Fruit fly (Drosophila melanogaster) whole organism, embryonic: Measurements from ENCODE around the gene Obp73a.

ENCODE experiments used
- Atf3 ChIP-seq: fragments of 200-800 bp; sonication (Bioruptor generic); optimal IDR thresholded peaks from 3 replicates; lab custom pipeline; 2016; ENCODE audit warnings: missing biosample characterization, missing genetic modification characterization
- C15 ChIP-seq: fragments of 200-800 bp; sonication (Bioruptor generic); IDR thresholded peaks from 3 replicates; pipeline ENCODE4 v1.3.6; 2022; ENCODE audit warnings: missing biosample characterization, missing genetic modification characterization
- CG11085 ChIP-seq: fragments of 200-800 bp; sonication (Bioruptor generic); IDR thresholded peaks from 2 replicates; pipeline ENCODE4 v1.3.6; 2022; ENCODE audit warnings: missing biosample characterization, missing genetic modification characterization
- CG11398 ChIP-seq: fragments of 200-800 bp; sonication (Bioruptor generic); optimal IDR thresholded peaks from 2 replicates; lab custom pipeline; 2016; ENCODE audit warnings: missing biosample characterization, missing genetic modification characterization
- CG11456 ChIP-seq: fragments of 200-800 bp; sonication (Bioruptor generic); IDR thresholded peaks from 3 replicates; pipeline ENCODE4 v1.3.6; 2022; ENCODE audit warnings: missing biosample characterization, missing genetic modification characterization
- CG11695 ChIP-seq: fragments of 200-800 bp; sonication (Bioruptor generic); IDR thresholded peaks from 3 replicates; pipeline ENCODE4 v1.3.6; 2022; ENCODE audit warnings: missing biosample characterization, missing genetic modification characterization
- CG12769 ChIP-seq: fragments of 200-800 bp; sonication (Bioruptor generic); optimal IDR thresholded peaks from 2 replicates; lab custom pipeline; 2019; ENCODE audit warnings: missing biosample characterization, mild to moderate bottlenecking, missing genetic modification characterization, moderate library complexity
- CG13894 ChIP-seq: fragments of 200-800 bp; sonication (Bioruptor generic); optimal IDR thresholded peaks from 3 replicates; lab custom pipeline; 2018; ENCODE audit warnings: missing biosample characterization, mild to moderate bottlenecking, missing genetic modification characterization, moderate library complexity
- CG15479 ChIP-seq: fragments of 200-800 bp; sonication (Bioruptor generic); optimal IDR thresholded peaks from 3 replicates; lab custom pipeline; 2019; ENCODE audit warnings: missing biosample characterization, mild to moderate bottlenecking, missing genetic modification characterization, moderate library complexity
- CG1647 ChIP-seq: fragments of 200-800 bp; sonication (Bioruptor generic); optimal IDR thresholded peaks from 3 replicates; lab custom pipeline; 2016; ENCODE audit warnings: missing biosample characterization, missing genetic modification characterization
- CG17802 ChIP-seq: fragments of 200-800 bp; sonication (Bioruptor generic); optimal IDR thresholded peaks from 2 replicates; lab custom pipeline; 2018; ENCODE audit warnings: missing biosample characterization, mild to moderate bottlenecking, missing genetic modification characterization, moderate library complexity
- CG18011 ChIP-seq: fragments of 200-800 bp; sonication (Bioruptor generic); optimal IDR thresholded peaks from 2 replicates; lab custom pipeline; 2017; ENCODE audit warnings: missing biosample characterization, missing genetic modification characterization, mild to moderate bottlenecking, moderate library complexity, missing genotype
- CG18599 ChIP-seq: fragments of 200-800 bp; sonication (Bioruptor generic); optimal IDR thresholded peaks from 3 replicates; lab custom pipeline; 2017; ENCODE audit warnings: missing biosample characterization, missing genetic modification characterization, mild to moderate bottlenecking, moderate library complexity, missing genetic modification reagents
- CG18764 ChIP-seq: fragments of 200-800 bp; sonication (Bioruptor generic); optimal IDR thresholded peaks from 3 replicates; lab custom pipeline; 2016; ENCODE audit warnings: missing biosample characterization, missing genetic modification characterization
- CG2712 ChIP-seq: fragments of 200-800 bp; optimal IDR thresholded peaks from 3 replicates; lab custom pipeline; 2019; ENCODE audit warnings: missing biosample characterization, mild to moderate bottlenecking, missing genetic modification characterization, moderate library complexity
- CG32772 ChIP-seq: fragments of 200-800 bp; sonication (Bioruptor generic); IDR thresholded peaks from 2 replicates; pipeline ENCODE4 v1.3.6; 2022; ENCODE audit warnings: missing biosample characterization, missing genetic modification characterization
- CG7271 ChIP-seq: fragments of 200-800 bp; sonication (Bioruptor generic); optimal IDR thresholded peaks from 2 replicates; lab custom pipeline; 2018; ENCODE audit warnings: missing biosample characterization, mild to moderate bottlenecking, missing genetic modification characterization, moderate library complexity
- CG7963 ChIP-seq: fragments of 200-800 bp; sonication (Bioruptor generic); IDR thresholded peaks from 3 replicates; pipeline ENCODE4 v1.3.6; 2022; ENCODE audit warnings: missing biosample characterization, missing genetic modification characterization; ENCODE audit not compliant: partially characterized antibody
- CG8089 ChIP-seq: fragments of 200-800 bp; sonication (Bioruptor generic); optimal IDR thresholded peaks from 3 replicates; lab custom pipeline; 2016; ENCODE audit warnings: missing biosample characterization, missing genetic modification characterization
- CG8478 ChIP-seq: fragments of >200 bp; optimal IDR thresholded peaks from 2 replicates; lab custom pipeline; 2018
- D ChIP-seq, 2 experiments: fragments of 200-800 bp in 1 of 2; fragments of >200 bp in 1 of 2; sonication (Bioruptor generic) in 1 of 2; optimal IDR thresholded peaks; 2 replicates in 1 of 2; 3 replicates in 1 of 2; lab custom pipeline; 2017; ENCODE audit warnings: mild to moderate bottlenecking in 1 of 2, missing biosample characterization in 1 of 2, missing genetic modification characterization in 1 of 2, missing genetic modification reagents in 1 of 2
- Dad ChIP-seq: fragments of 200-800 bp; sonication (Bioruptor generic); optimal IDR thresholded peaks from 3 replicates; lab custom pipeline; 2016; ENCODE audit warnings: missing biosample characterization, missing genetic modification characterization
- Gug ChIP-seq: fragments of 200-800 bp; sonication (Bioruptor generic); IDR thresholded peaks from 4 replicates; pipeline ENCODE4 v1.3.6; 2022; ENCODE audit warnings: missing biosample characterization, missing genetic modification characterization
- HLHmδ ChIP-seq: fragments of 200-800 bp; sonication (Bioruptor generic); optimal IDR thresholded peaks from 2 replicates; lab custom pipeline; 2018; ENCODE audit warnings: missing biosample characterization, mild to moderate bottlenecking, missing genetic modification characterization, moderate library complexity
- Hand ChIP-seq: fragments of 200-800 bp; sonication (Bioruptor generic); optimal IDR thresholded peaks from 2 replicates; lab custom pipeline; 2017; ENCODE audit warnings: mild to moderate bottlenecking, missing biosample characterization, missing genetic modification reagents, missing genetic modification characterization
- Lhr ChIP-seq: fragments of 200-800 bp; sonication (Bioruptor generic); optimal IDR thresholded peaks from 3 replicates; lab custom pipeline; 2017; ENCODE audit warnings: mild to moderate bottlenecking, missing biosample characterization, missing genetic modification reagents, missing genetic modification characterization
- Myb ChIP-seq: fragments of 200-800 bp; sonication (Bioruptor generic); optimal IDR thresholded peaks from 2 replicates; lab custom pipeline; 2016; ENCODE audit warnings: missing biosample characterization, missing genetic modification characterization
- Neu2 ChIP-seq: fragments of 200-800 bp; sonication (Bioruptor generic); optimal IDR thresholded peaks from 3 replicates; lab custom pipeline; 2016; ENCODE audit warnings: missing biosample characterization, missing genetic modification characterization, borderline replicate concordance
- Sox102F ChIP-seq: fragments of 200-800 bp; sonication (Bioruptor generic); optimal IDR thresholded peaks from 2 replicates; lab custom pipeline; 2018; ENCODE audit warnings: missing biosample characterization, mild to moderate bottlenecking, missing genetic modification characterization, moderate library complexity
- Usf ChIP-seq: fragments of 200-800 bp; sonication (Bioruptor generic); optimal IDR thresholded peaks from 2 replicates; lab custom pipeline; 2017; ENCODE audit warnings: missing genotype, missing biosample characterization, missing genetic modification characterization
- bowl ChIP-seq: fragments of 200-800 bp; sonication (Bioruptor generic); IDR thresholded peaks from 2 replicates; pipeline ENCODE4 v1.3.6; 2022; ENCODE audit warnings: missing biosample characterization, missing genetic modification characterization
- cas ChIP-seq: fragments of 200-800 bp; sonication (Bioruptor generic); IDR thresholded peaks from 2 replicates; pipeline ENCODE4 v1.3.6; 2022; ENCODE audit warnings: missing biosample characterization, missing genetic modification characterization
- croc ChIP-seq: fragments of 200-800 bp; sonication (Bioruptor generic); conservative IDR thresholded peaks from 3 replicates; pipeline ENCODE4 v1.3.6; 2022; ENCODE audit warnings: missing biosample characterization, missing genetic modification characterization
- crol ChIP-seq: fragments of 200-800 bp; sonication (Bioruptor generic); IDR thresholded peaks from 2 replicates; pipeline ENCODE4 v1.3.6; 2022; ENCODE audit warnings: missing biosample characterization, missing genetic modification characterization
- danr ChIP-seq: fragments of 200-800 bp; sonication (Bioruptor generic); IDR thresholded peaks from 2 replicates; pipeline ENCODE4 v1.3.6; 2022; ENCODE audit warnings: missing biosample characterization, missing genetic modification characterization
- dm ChIP-seq: fragments of 200-800 bp; sonication (Bioruptor generic); optimal IDR thresholded peaks from 3 replicates; lab custom pipeline; 2016; ENCODE audit warnings: missing biosample characterization, missing genetic modification characterization
- dmrt99B ChIP-seq: fragments of 200-800 bp; sonication (Bioruptor generic); optimal IDR thresholded peaks from 2 replicates; lab custom pipeline; 2018; ENCODE audit warnings: missing biosample characterization, mild to moderate bottlenecking, missing genetic modification characterization, moderate library complexity
- hth ChIP-seq: fragments of >200 bp; optimal IDR thresholded peaks from 2 replicates; lab custom pipeline; 2017; ENCODE audit warnings: inconsistent platforms
- klu ChIP-seq: fragments of 200-800 bp; sonication (Bioruptor generic); IDR thresholded peaks from 2 replicates; pipeline ENCODE4 v1.3.6; 2022; ENCODE audit warnings: missing biosample characterization, missing genetic modification characterization
- maf-S ChIP-seq: fragments of 200-800 bp; sonication (Bioruptor generic); optimal IDR thresholded peaks from 2 replicates; lab custom pipeline; 2016; ENCODE audit warnings: missing biosample characterization, missing genetic modification characterization
- otp ChIP-seq: fragments of 200-800 bp; sonication (Bioruptor generic); IDR thresholded peaks from 3 replicates; pipeline ENCODE4, ENCODE4 v1.3.6; 2022; ENCODE audit warnings: missing biosample characterization, missing genetic modification characterization
- p53 ChIP-seq: fragments of 200-800 bp; sonication (Bioruptor generic); optimal IDR thresholded peaks from 2 replicates; lab custom pipeline; 2016; ENCODE audit warnings: missing biosample characterization, missing genetic modification characterization
- phol ChIP-seq: fragments of 200-800 bp; sonication (Bioruptor generic); optimal IDR thresholded peaks from 3 replicates; lab custom pipeline; 2018; ENCODE audit warnings: missing biosample characterization, mild to moderate bottlenecking, missing genetic modification characterization, moderate library complexity
- pita ChIP-seq: fragments of 200-800 bp; sonication (Bioruptor generic); optimal IDR thresholded peaks from 2 replicates; lab custom pipeline; 2017; ENCODE audit warnings: missing biosample characterization, mild to moderate bottlenecking, missing genetic modification characterization
- pnt ChIP-seq: fragments of 200-800 bp; sonication (Bioruptor generic); optimal IDR thresholded peaks from 3 replicates; lab custom pipeline; 2016; ENCODE audit warnings: missing biosample characterization, missing genetic modification characterization
- prd ChIP-seq, 3 experiments: fragments of >200 bp in 2 of 3; fragments of 200-800 bp in 1 of 3; sonication (Bioruptor generic) in 1 of 3; optimal IDR thresholded peaks in 2 of 3; IDR thresholded peaks in 1 of 3; 2 replicates in 2 of 3; 3 replicates in 1 of 3; pipeline versions ENCODE4 v1.3.6 to Lab custom; 2017 to 2022; ENCODE audit warnings: missing biosample characterization in 1 of 3, missing genetic modification characterization in 1 of 3
- ranshi ChIP-seq: fragments of 200-800 bp; sonication (Bioruptor generic); IDR thresholded peaks from 2 replicates; pipeline ENCODE4 v1.3.6; 2022; ENCODE audit warnings: missing biosample characterization, missing genetic modification characterization
- seq ChIP-seq: fragments of 200-800 bp; sonication (Bioruptor generic); IDR thresholded peaks from 2 replicates; pipeline ENCODE4 v1.3.6; 2022; ENCODE audit warnings: missing biosample characterization, missing genetic modification characterization
- sr ChIP-seq: fragments of 200-800 bp; sonication (Bioruptor generic); IDR thresholded peaks from 3 replicates; pipeline ENCODE4 v1.3.6; 2022; ENCODE audit warnings: missing biosample characterization, missing genetic modification characterization
- tap ChIP-seq: fragments of 200-800 bp; optimal IDR thresholded peaks from 3 replicates; lab custom pipeline; 2019; ENCODE audit warnings: missing biosample characterization, mild to moderate bottlenecking, missing genetic modification characterization, moderate library complexity

Gene Obp73a

dm6 chr3L:17004218-17004759 lies 60.1 kb downstream of the Obp73a start (continued):
- TF ChIP-seq sr (0 out of 3 replicates have a peak, but pooled peaks have one; percentile 19), pnt (peak; percentile 89), hth (no peak), tap (peak; percentile 78), prd (optimal IDR thresholded peaks at IDR 0.05; lab: Kevin White, UChicago) (no peak), prd (GFP tag; IDR thresholded peaks at IDR 0.05; lab: Robert Waterston, UW) (peak; percentile 90), CG12769 (tag; lab: Kevin White, UChicago) (peak; percentile 66), otp (no peak; the same call in 1 of the 3 replicates), pita (no peak), Usf (peak; percentile 62), seq (GFP tag; lab: Robert Waterston, UW) (peak; percentile 88), CG8478 (lab: Kevin White, UChicago) (no peak), CG15479 (GFP tag; lab: Kevin White, UChicago) (no peak), CG7271 (tag; lab: Kevin White, UChicago) (no peak), ranshi (GFP tag; lab: Robert Waterston, UW) (peak; percentile 83), Myb (peak; percentile 80), klu (peak; percentile 79), bowl (peak; percentile 55; the same call in 1 of the 2 replicates), CG18764 (GFP tag; lab: Kevin White, UChicago) (peak; percentile 75), D (optimal IDR thresholded peaks at IDR 0.05; lab: Kevin White, UChicago) (no peak), D (GFP tag; optimal IDR thresholded peaks at IDR 0.05; lab: Kevin White, UChicago) (peak; percentile 78), CG13894 (tag; lab: Kevin White, UChicago) (peak; percentile 40), croc (peak; percentile 77), Atf3 (peak; percentile 71), C15 (GFP tag; lab: Robert Waterston, UW) (peak; percentile 85), CG2712 (peak; percentile 88), Sox102F (peak; percentile 92), CG7963 (GFP tag; lab: Robert Waterston, UW) (no peak), CG11398 (GFP tag; lab: Kevin White, UChicago) (peak; percentile 87), HLHmδ (GFP tag; lab: Kevin White, UChicago) (peak; percentile 15), CG11456 (GFP tag; lab: Robert Waterston, UW) (peak; percentile 71), Lhr (GFP tag; lab: Kevin White, UChicago) (peak; percentile 60), CG18599 (GFP tag; lab: Kevin White, UChicago) (peak; percentile 91), maf-S (GFP tag; lab: Kevin White, UChicago) (peak; percentile 84), Gug (GFP tag; lab: Robert Waterston, UW) (peak; percentile 79), CG18011 (peak; percentile 59), dm (GFP tag; lab: Kevin White, UChicago) (peak; percentile 73), Hand (peak; percentile 76), Neu2 (GFP tag; lab: Kevin White, UChicago) (peak; percentile 17), phol (tag; lab: Kevin White, UChicago) (peak; percentile 85), dmrt99B (tag; lab: Kevin White, UChicago) (peak; percentile 93), CG11695 (GFP tag; lab: Robert Waterston, UW) (peak; percentile 91), CG8089 (GFP tag; lab: Kevin White, UChicago) (peak; percentile 85), CG11085 (GFP tag; lab: Robert Waterston, UW) (peak; percentile 61), Dad (GFP tag; lab: Kevin White, UChicago) (peak; percentile 84), p53 (GFP tag; lab: Kevin White, UChicago) (peak; percentile 83), crol (GFP tag; lab: Robert Waterston, UW) (peak; percentile 89), CG32772 (GFP tag; lab: Robert Waterston, UW) (peak; percentile 78), danr (GFP tag; lab: Robert Waterston, UW) (peak; percentile 81), cas (GFP tag; lab: Robert Waterston, UW) (peak; percentile 56; the same call in 1 of the 2 replicates), CG1647 (GFP tag; lab: Kevin White, UChicago) (peak; percentile 86), CG17802 (tag; lab: Kevin White, UChicago) (peak; percentile 31)
